Worm (Caenorhabditis elegans): ENCODE measurements around the gene F44E2.3.

DNA sequence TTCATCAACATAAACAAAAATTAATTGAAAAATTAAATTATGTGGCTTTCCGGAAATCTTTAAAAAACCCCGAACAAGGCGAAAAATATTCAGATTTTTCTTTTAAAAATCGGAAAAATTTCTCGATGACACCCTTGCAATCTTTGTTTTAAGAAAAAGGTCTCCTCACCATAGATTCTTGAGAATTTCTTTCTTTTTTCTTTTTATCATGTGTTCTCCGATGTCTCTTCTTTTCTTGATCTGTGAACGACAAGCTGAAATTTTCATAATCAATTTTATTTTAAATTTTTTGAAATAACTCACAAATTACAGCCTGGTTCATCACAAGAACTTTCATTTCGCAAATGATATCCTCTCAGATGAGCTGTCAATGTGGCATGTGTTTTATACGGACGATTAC is 37.9 kb downstream of the F44E2.3 start, which contains the start of the genes zfp-1 and F54F2.14:
- TF ChIP-seq chd-7 (tag; optimal IDR thresholded peaks at IDR 0.05) = no peak
- TF ChIP-seq egrh-3 (GFP tag; IDR thresholded peaks at IDR 0.05) = no peak
- no peak for TF ChIP-seq tbp1 (GFP tag; optimal IDR thresholded peaks at IDR 0.05)
- TF ChIP-seq egl-44 (GFP tag; IDR thresholded peaks at IDR 0.05) = no peak
- TF ChIP-seq hsf-1 (GFP tag; IDR thresholded peaks at IDR 0.05) = no peak
- no peak for TF ChIP-seq B0019.2 (GFP tag; conservative IDR thresholded peaks at IDR 0.05)
- TF ChIP-seq lir-1 (GFP tag; conservative IDR thresholded peaks at IDR 0.05) = no peak
- TF ChIP-seq F57A8.1 (GFP tag; optimal IDR thresholded peaks at IDR 0.05) = no peak
- TF ChIP-seq madf-3 (GFP tag; IDR thresholded peaks at IDR 0.05) = no peak
- TF ChIP-seq tbx-9 (tag; optimal IDR thresholded peaks at IDR 0.05; ENCODE audit: borderline replicate concordance) = no peak
- no peak for TF ChIP-seq pha-4 (tag; optimal IDR thresholded peaks at IDR 0.05)
- no peak for TF ChIP-seq snpc-4 (GFP tag; optimal IDR thresholded peaks at IDR 0.05)
- no peak for TF ChIP-seq snpc-4 (tag; optimal IDR thresholded peaks at IDR 0.05)
- no peak for TF ChIP-seq unc-62 (GFP tag; optimal IDR thresholded peaks at IDR 0.05)
- TF ChIP-seq T26A5.8 (tag; optimal IDR thresholded peaks at IDR 0.05) = no peak
